Worm (Caenorhabditis elegans) whole organism, mixed stage, embryonic: ENCODE data around the gene R04F11.3.

Experiments
- ces-1 ChIP-seq: fragments of 150-350 bp; optimal IDR thresholded peaks from 2 replicates; lab custom pipeline; 2014; ENCODE audit warnings: missing biosample characterization, missing genetic modification reagents, missing genetic modification characterization
- unc-62 ChIP-seq: fragments of 150-350 bp; optimal IDR thresholded peaks from 2 replicates; lab custom pipeline; 2014; ENCODE audit warnings: missing biosample characterization, missing genetic modification reagents, missing genetic modification characterization

DNA sequence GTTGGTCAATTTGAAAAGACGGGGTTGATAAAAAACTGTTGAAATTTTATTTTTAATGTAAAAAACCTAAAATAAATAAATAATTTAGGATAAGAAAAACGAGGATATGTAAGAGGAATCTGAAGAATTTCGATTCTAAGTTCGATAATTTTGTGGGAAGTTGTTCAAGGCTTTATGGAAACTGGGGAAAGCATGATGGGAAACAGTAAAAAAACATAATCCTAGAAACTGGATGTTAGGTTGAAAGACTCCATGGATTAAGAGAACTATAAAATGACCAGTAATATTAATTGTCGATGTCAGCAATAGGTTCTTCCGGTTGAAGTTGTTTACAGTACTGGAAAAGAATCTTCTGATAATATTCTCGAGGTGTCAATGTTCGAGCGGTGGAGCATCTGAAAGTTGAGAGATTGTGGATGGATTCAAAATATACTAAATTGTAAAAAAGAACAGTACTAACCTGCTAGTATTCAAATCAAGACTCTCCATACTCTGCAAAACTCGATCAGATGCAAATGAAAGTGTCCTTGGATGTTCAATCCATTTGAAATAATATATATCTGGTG lies 3.4 kb upstream of the R04F11.3 start:
- TF ChIP-seq ces-1 (GFP tag; lab: Kevin White, UChicago) = no peak
- TF ChIP-seq unc-62 = no peak
